Worm (Caenorhabditis elegans) whole organism, midembryonic: ENCODE results near the gene tub-1.

ENCODE experiments used
- flt-1 ChIP-seq: fragments of 200-800 bp; sonication (Bioruptor generic); IDR thresholded peaks from 2 replicates; pipeline ENCODE4 v1.3.6; 2022; ENCODE audit warnings: missing genetic modification characterization, missing compliant biosample characterization
- med-1 ChIP-seq: sonication (generic microtip); optimal IDR thresholded peaks from 2 replicates; lab custom pipeline; 2017; ENCODE audit warnings: missing genetic modification characterization, mild to moderate bottlenecking, missing compliant biosample characterization, antibody characterized with exemption, missing genetic modification reagents; ENCODE audit not compliant: insufficient read depth
- tab-1 ChIP-seq: fragments of 200-800 bp; sonication (Bioruptor generic); IDR thresholded peaks from 2 replicates; pipeline ENCODE4 v1.3.6; 2022; ENCODE audit warnings: missing genetic modification characterization, missing compliant biosample characterization
- ztf-23 ChIP-seq: fragments of 200-800 bp; sonication (Bioruptor generic); IDR thresholded peaks from 2 replicates; pipeline ENCODE4 v1.3.6; 2022; ENCODE audit warnings: missing genetic modification reagents, missing genetic modification characterization, missing compliant biosample characterization

ce11 chrII:8156845-8157373 is at the start of gene tub-1, which contains the start of gene tmem-138:
- no peak for TF ChIP-seq flt-1 (GFP tag; lab: Robert Waterston, UW)
- TF ChIP-seq med-1 = no peak
- no peak for TF ChIP-seq ztf-23 (GFP tag; lab: Robert Waterston, UW)
- no peak for TF ChIP-seq tab-1 (GFP tag; lab: Robert Waterston, UW)
